Fruit fly (Drosophila melanogaster) whole organism, wandering third instar larva: ENCODE measurements around the gene SdicC.

Experiments used
- Dfd ChIP-seq: fragments of >200 bp; optimal IDR thresholded peaks from 2 replicates; lab custom pipeline; 2017; ENCODE audit warnings: missing biosample characterization, missing genetic modification characterization
- usp ChIP-seq: fragments of >200 bp; optimal IDR thresholded peaks from 2 replicates; lab custom pipeline; 2017; ENCODE audit warnings: missing biosample characterization, missing genetic modification characterization

DNA sequence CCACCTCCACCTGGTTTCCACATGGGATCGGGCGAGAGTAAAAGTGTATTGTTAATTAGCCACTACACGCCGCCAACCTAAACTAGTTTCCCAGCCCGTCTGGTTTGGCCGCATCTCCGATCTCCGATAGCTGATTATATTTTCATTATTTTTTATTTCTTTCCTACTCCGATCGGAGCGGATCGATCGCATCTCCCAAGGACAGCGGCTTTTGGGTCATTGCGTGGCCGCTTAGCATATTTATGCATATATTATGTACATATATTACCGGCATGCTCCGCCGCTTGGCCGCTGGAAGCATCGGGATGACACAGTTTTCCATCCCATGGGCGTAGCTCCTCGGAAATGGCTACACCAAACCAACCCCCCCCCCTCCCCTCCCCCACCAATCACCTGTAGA is 20.9 kb upstream of the SdicC start:
- TF ChIP-seq Dfd (GFP tag; lab: Kevin White, UChicago) (no peak), usp (GFP tag; lab: Kevin White, UChicago) (no peak)
